Worm (Caenorhabditis elegans): ENCODE measurements around the gene str-238.

The str-238 gene

ce11 chrV:724946-725806 is 39.7 kb upstream of the str-238 start (continued):
- TF ChIP-seq daf-12 (tag; optimal IDR thresholded peaks at IDR 0.05) (no peak), lsy-2 (tag; optimal IDR thresholded peaks at IDR 0.05) (peak in 1 of 2 experiments; percentile 20), ama-1 (optimal IDR thresholded peaks at IDR 0.05) (peak; percentile 96), nhr-41 (GFP tag; IDR thresholded peaks at IDR 0.05) (no peak), mep-1 (tag; optimal IDR thresholded peaks at IDR 0.05) (no peak), Y48G9A.11 (GFP tag; IDR thresholded peaks at IDR 0.05) (no peak), arid-1 (GFP tag; conservative IDR thresholded peaks at IDR 0.05) (0 out of 2 replicates have a peak, but pooled peaks have one; percentile 12), T26A8.4 (GFP tag; IDR thresholded peaks at IDR 0.05) (peak; percentile 5), duxl-1 (tag; optimal IDR thresholded peaks at IDR 0.05; ENCODE audit: poor library complexity) (peak; percentile 54), ceh-62 (tag; optimal IDR thresholded peaks at IDR 0.05) (no peak), set-16 (GFP tag; IDR thresholded peaks at IDR 0.05) (no peak), ztf-7 (tag; optimal IDR thresholded peaks at IDR 0.05) (no peak), madf-9 (GFP tag; conservative IDR thresholded peaks at IDR 0.05) (no peak), F49E8.2 (tag; optimal IDR thresholded peaks at IDR 0.05; ENCODE audit: borderline replicate concordance) (no peak), ztf-11 (tag; optimal IDR thresholded peaks at IDR 0.05) (no peak), daf-19 (GFP tag; conservative IDR thresholded peaks at IDR 0.05) (no peak), hlh-11 (tag; optimal IDR thresholded peaks at IDR 0.05) (no peak), lin-29 (GFP tag; IDR thresholded peaks at IDR 0.05) (no peak), spr-3 (GFP tag; optimal IDR thresholded peaks at IDR 0.05) (no peak), ceh-28 (tag; optimal IDR thresholded peaks at IDR 0.05) (no peak), zip-11 (GFP tag; IDR thresholded peaks at IDR 0.05) (no peak), ZK546.5 (tag; optimal IDR thresholded peaks at IDR 0.05) (no peak), unc-62 (GFP tag; optimal IDR thresholded peaks at IDR 0.05 in 1 of 2) (peak in 1 of 2 experiments; percentile 90), unc-62 (tag; optimal IDR thresholded peaks at IDR 0.05) (no peak), skn-1 (tag; optimal IDR thresholded peaks at IDR 0.05) (no peak), daf-16 (GFP tag; optimal IDR thresholded peaks at IDR 0.05) (peak in 1 of 2 experiments; percentile 8), daf-16 (tag; optimal IDR thresholded peaks at IDR 0.05) (peak; percentile 4), ceh-44 (GFP tag; IDR thresholded peaks at IDR 0.05) (no peak), nhr-42 (GFP tag; IDR thresholded peaks at IDR 0.05) (no peak)

DNA sequence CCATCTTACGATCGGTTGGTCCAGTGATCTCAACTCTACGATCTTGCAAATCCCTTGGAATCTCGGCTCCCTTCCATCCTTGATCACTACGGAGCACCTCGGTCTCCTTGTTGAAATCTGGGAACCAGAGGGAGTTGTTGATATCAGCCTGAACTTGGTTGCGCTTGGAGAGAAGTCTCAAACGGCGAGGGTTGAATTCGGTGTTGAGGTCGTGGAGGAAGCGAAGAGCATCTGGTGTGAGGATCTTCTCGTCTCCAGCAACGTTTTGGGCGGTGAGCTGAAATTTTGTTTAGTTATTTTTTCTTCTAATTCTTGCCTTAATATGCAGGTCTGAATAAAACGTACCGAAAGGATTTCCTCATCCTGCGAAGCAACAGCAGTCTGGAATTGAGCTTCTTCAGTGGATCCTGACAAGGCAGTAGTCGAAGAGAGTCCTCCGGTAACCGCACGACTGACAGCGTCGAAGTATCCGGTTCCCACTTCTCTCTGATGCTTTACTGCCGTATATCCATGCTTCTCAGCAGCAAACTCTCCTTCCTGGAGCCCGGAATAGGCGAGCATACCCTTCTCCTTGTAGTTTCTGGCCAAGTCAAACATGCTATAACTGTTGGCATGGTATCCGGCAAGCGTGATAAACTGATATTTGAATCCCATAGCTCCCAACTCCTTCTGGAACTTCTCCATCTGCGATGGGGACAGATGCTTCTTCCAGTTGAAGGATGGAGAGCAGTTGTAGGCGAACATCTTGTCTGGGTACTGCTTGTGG is 38.8 kb upstream of the str-238 start:
- 0 out of 2 replicates have a peak, but pooled peaks have one; percentile 29 for TF ChIP-seq zip-11 (GFP tag; IDR thresholded peaks at IDR 0.05)
- peak; percentile 93 for TF ChIP-seq ama-1 (optimal IDR thresholded peaks at IDR 0.05)
- TF ChIP-seq nhr-42 (GFP tag; IDR thresholded peaks at IDR 0.05) = 0 out of 2 replicates have a peak, but pooled peaks have one; percentile 28
- TF ChIP-seq F44E2.7 (GFP tag; IDR thresholded peaks at IDR 0.05) = 0 out of 2 replicates have a peak, but pooled peaks have one; percentile 46
- TF ChIP-seq ztf-7 (tag; optimal IDR thresholded peaks at IDR 0.05) = no peak
- peak; percentile 36 for TF ChIP-seq jun-1 (tag; optimal IDR thresholded peaks at IDR 0.05)
- TF ChIP-seq lin-1 (GFP tag; IDR thresholded peaks at IDR 0.05) = no peak
- 0 out of 2 replicates have a peak, but pooled peaks have one; percentile 3 for TF ChIP-seq madf-9 (GFP tag; conservative IDR thresholded peaks at IDR 0.05)
- peak; percentile 2 for TF ChIP-seq nhr-25 (tag; optimal IDR thresholded peaks at IDR 0.05; ENCODE audit: borderline replicate concordance, insufficient read depth)
- no peak for TF ChIP-seq daf-16 (GFP tag; optimal IDR thresholded peaks at IDR 0.05)
- peak; percentile 62 for TF ChIP-seq daf-16 (tag; optimal IDR thresholded peaks at IDR 0.05)
- peak; percentile 96 for TF ChIP-seq aha-1 (tag)
- TF ChIP-seq hif-1 (tag; optimal IDR thresholded peaks at IDR 0.05) = no peak
- peak; percentile 58; the same call in 1 of the 2 replicates for TF ChIP-seq T26A8.4 (GFP tag; IDR thresholded peaks at IDR 0.05)
